Worm (Caenorhabditis elegans): ENCODE results near the gene F15H10.8.

ce11 chrV:10371177-10371576, 31.5 kb downstream of the F15H10.8 start:
- TF ChIP-seq ces-1 (GFP tag; optimal IDR thresholded peaks at IDR 0.05) (no peak), unc-62 (GFP tag; optimal IDR thresholded peaks at IDR 0.05) (no peak), unc-39 (tag; optimal IDR thresholded peaks at IDR 0.05) (no peak)
